Fruit fly (Drosophila melanogaster) S2 (cell line): ENCODE measurements around the gene moody.

Source experiments
- CG8478 ChIP-seq: fragments of >200 bp; optimal IDR thresholded peaks from 2 replicates; lab custom pipeline; 2018
- CTCF ChIP-seq, 2 experiments: fragments of >200 bp; optimal IDR thresholded peaks; 2 replicates each; lab custom pipeline; 2018

dm6 chrX:2083678-2084162 is 33.8 kb upstream of the moody start:
- TF ChIP-seq CG8478 (lab: Kevin White, UChicago) (no peak), CTCF (optimal IDR thresholded peaks at IDR 0.05; lab: Kevin White, UChicago) (no peak)
